Fruit fly (Drosophila melanogaster): Measurements from ENCODE around the gene Chsy.
A peak's percentile ranks its signal among the peaks of the same experiment; 100 is the strongest.

Chsy gene

DNA sequence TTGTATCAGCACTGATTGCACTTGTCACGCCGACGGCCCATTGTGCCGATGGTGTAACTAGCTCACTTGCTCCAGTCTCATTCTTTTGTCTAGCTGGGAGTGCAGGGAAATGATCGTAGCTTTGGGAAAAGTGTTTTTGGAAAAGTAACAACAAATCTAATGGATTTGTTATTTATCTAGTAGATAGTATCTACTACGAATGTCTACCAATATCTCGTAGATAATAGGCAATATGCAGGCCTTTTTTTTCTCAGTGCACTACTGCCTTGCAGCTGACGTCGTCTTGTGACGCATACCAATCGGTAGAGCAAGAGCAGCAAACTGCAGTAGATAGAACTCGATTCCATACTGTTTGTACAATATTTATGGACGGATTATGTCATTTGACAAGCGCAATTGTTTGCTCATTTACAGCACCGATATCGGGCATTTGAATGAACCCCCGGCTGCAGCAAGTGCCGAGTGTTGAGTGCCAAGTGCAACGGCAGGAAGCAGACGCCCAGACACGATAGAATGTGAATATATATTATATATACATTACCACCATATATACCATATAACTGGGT lies 49.8 kb downstream of the Chsy start (continued):
- TF ChIP-seq CG10669 (GFP tag; optimal IDR thresholded peaks at IDR 0.05), result peak; percentile 40
- TF ChIP-seq ss (GFP tag; optimal IDR thresholded peaks at IDR 0.05), result peak in 1 of 2 experiments; percentile 39
- TF ChIP-seq topi (GFP tag; optimal IDR thresholded peaks at IDR 0.05), result peak; percentile 19
- peak; percentile 55 for TF ChIP-seq achi (GFP tag; optimal IDR thresholded peaks at IDR 0.05)
- TF ChIP-seq cyc (GFP tag; optimal IDR thresholded peaks at IDR 0.05), result no peak
- no peak for TF ChIP-seq dac (GFP tag; optimal IDR thresholded peaks at IDR 0.05)
- no peak for TF ChIP-seq CG6854 (GFP tag; optimal IDR thresholded peaks at IDR 0.05)
- no peak for TF ChIP-seq Lpt (GFP tag; optimal IDR thresholded peaks at IDR 0.05)
- peak; percentile 78 for TF ChIP-seq CG6163 (GFP tag; IDR thresholded peaks at IDR 0.05)
- TF ChIP-seq net (GFP tag; optimal IDR thresholded peaks at IDR 0.05), result peak; percentile 2
- no peak for TF ChIP-seq Smox (GFP tag; optimal IDR thresholded peaks at IDR 0.05)
- TF ChIP-seq svp (GFP tag), result peak; percentile 59
- peak; percentile 7 for TF ChIP-seq Sox15 (GFP tag; optimal IDR thresholded peaks at IDR 0.05)
- TF ChIP-seq CG3032 (tag; optimal IDR thresholded peaks at IDR 0.05), result no peak
- TF ChIP-seq fd59A (GFP tag; optimal IDR thresholded peaks at IDR 0.05), result no peak
- TF ChIP-seq salr (GFP tag; optimal IDR thresholded peaks at IDR 0.05), result peak in 1 of 2 experiments; percentile 9
- peak; percentile 60 for TF ChIP-seq CG11294 (GFP tag; IDR thresholded peaks at IDR 0.05)
- TF ChIP-seq fd85E (GFP tag; optimal IDR thresholded peaks at IDR 0.05), result no peak
- TF ChIP-seq Hr39 (GFP tag; optimal IDR thresholded peaks at IDR 0.05), result no peak
- peak; percentile 61 for TF ChIP-seq Sox14 (GFP tag; optimal IDR thresholded peaks at IDR 0.05)
- no peak for TF ChIP-seq dsx (GFP tag; optimal IDR thresholded peaks at IDR 0.05; ENCODE audit: poor library complexity, severe bottlenecking)
- peak; percentile 37 for TF ChIP-seq CG34406 (GFP tag; optimal IDR thresholded peaks at IDR 0.05)
- TF ChIP-seq CG6808 (GFP tag; optimal IDR thresholded peaks at IDR 0.05), result peak; percentile 11
- TF ChIP-seq Eip75B (GFP tag; optimal IDR thresholded peaks at IDR 0.05), result peak; percentile 45
- no peak for TF ChIP-seq CG16779 (tag; optimal IDR thresholded peaks at IDR 0.05)
- no peak for TF ChIP-seq Met (GFP tag; optimal IDR thresholded peaks at IDR 0.05)
- TF ChIP-seq CG6792 (GFP tag; optimal IDR thresholded peaks at IDR 0.05), result peak; percentile 63
- TF ChIP-seq CG11762 (GFP tag; optimal IDR thresholded peaks at IDR 0.05; ENCODE audit: insufficient read depth), result peak; percentile 18
- TF ChIP-seq esn (GFP tag; optimal IDR thresholded peaks at IDR 0.05), result peak; percentile 2
- TF ChIP-seq OdsH (GFP tag; optimal IDR thresholded peaks at IDR 0.05), result peak; percentile 45
- TF ChIP-seq spab (GFP tag; optimal IDR thresholded peaks at IDR 0.05), result peak; percentile 15
- no peak for TF ChIP-seq Sox102F (GFP tag; optimal IDR thresholded peaks at IDR 0.05)
- peak; percentile 60 for TF ChIP-seq CG32006 (GFP tag; optimal IDR thresholded peaks at IDR 0.05)
- peak; percentile 80 for TF ChIP-seq CG15336 (GFP tag; IDR thresholded peaks at IDR 0.05)
- no peak for TF ChIP-seq CG9139 (GFP tag; optimal IDR thresholded peaks at IDR 0.05)
- no peak for TF ChIP-seq fkh (GFP tag; optimal IDR thresholded peaks at IDR 0.05)
- TF ChIP-seq CG31627 (GFP tag; optimal IDR thresholded peaks at IDR 0.05), result no peak
- TF ChIP-seq CG8319 (GFP tag; optimal IDR thresholded peaks at IDR 0.05), result peak; percentile 9
- TF ChIP-seq Eip78C (GFP tag), result peak; percentile 87

DNA sequence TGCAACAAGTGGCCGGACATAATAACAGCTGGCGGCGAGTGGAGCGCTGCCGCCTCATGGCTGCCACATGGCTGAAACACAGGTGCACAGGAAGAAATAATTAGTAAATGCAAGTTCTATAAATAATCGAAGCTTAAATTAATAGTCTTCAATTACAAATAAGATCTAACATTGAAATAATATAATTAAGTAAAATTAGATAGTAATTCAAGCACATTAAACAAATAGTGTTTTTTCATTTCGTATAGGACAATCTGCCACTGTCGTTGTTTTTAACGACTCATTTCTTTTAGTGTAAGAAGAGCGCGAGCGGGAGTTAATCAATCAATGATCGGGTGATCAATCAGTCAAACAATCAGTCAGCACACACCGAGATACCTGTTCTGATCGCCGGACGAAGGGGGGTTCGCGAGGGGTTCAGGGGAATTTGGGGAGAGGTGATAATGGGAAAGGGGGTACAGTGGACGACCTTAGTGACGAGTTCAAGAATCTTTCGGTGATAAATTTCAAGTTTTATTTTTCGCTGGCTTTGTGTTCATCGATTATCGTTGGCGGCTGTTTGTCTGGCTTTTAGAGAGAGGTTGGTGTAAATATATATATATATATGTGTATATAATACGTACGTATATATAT lies 53.4 kb downstream of the Chsy start:
- TF ChIP-seq fd59A (GFP tag; optimal IDR thresholded peaks at IDR 0.05) (no peak), esn (GFP tag; optimal IDR thresholded peaks at IDR 0.05) (peak; percentile 20), achi (GFP tag; optimal IDR thresholded peaks at IDR 0.05) (peak; percentile 7), Smox (GFP tag; optimal IDR thresholded peaks at IDR 0.05) (peak; percentile 25), CG8632 (GFP tag; optimal IDR thresholded peaks at IDR 0.05) (peak; percentile 13), eg (GFP tag; IDR thresholded peaks at IDR 0.05) (0 out of 3 replicates have a peak, but pooled peaks have one; percentile 15), OdsH (GFP tag; optimal IDR thresholded peaks at IDR 0.05) (peak; percentile 1), pdm3 (GFP tag; optimal IDR thresholded peaks at IDR 0.05) (peak; percentile 25), CG1621 (tag; optimal IDR thresholded peaks at IDR 0.05) (no peak), topi (GFP tag; optimal IDR thresholded peaks at IDR 0.05) (peak; percentile 6), CG6163 (GFP tag; IDR thresholded peaks at IDR 0.05) (0 out of 3 replicates have a peak, but pooled peaks have one; percentile 10), spab (GFP tag; optimal IDR thresholded peaks at IDR 0.05) (no peak), Eip78C (GFP tag) (peak; percentile 76), CG6792 (GFP tag; optimal IDR thresholded peaks at IDR 0.05) (no peak), Hr38 (GFP tag; optimal IDR thresholded peaks at IDR 0.05) (no peak), CG3919 (GFP tag; optimal IDR thresholded peaks at IDR 0.05) (peak; percentile 18), CG3032 (tag; optimal IDR thresholded peaks at IDR 0.05) (peak; percentile 14), svp (GFP tag) (peak; percentile 61), Eip75B (GFP tag; optimal IDR thresholded peaks at IDR 0.05) (peak; percentile 18)

All from whole organism, prepupa.